Worm (Caenorhabditis elegans) whole organism, early embryonic: ENCODE data around the gene Y54G2A.15.

Source experiments
- B0310.2 ChIP-seq: sonication (generic microtip); optimal IDR thresholded peaks from 2 replicates; lab custom pipeline; 2016; ENCODE audit warnings: mild to moderate bottlenecking, missing genetic modification characterization, missing compliant biosample characterization
- F13C5.2 ChIP-seq: sonication (generic microtip); optimal IDR thresholded peaks from 2 replicates; lab custom pipeline; 2017; ENCODE audit warnings: mild to moderate bottlenecking, missing genetic modification characterization, inconsistent platforms, missing compliant biosample characterization
- aly-1 ChIP-seq: sonication (generic microtip); optimal IDR thresholded peaks from 2 replicates; lab custom pipeline; 2016; ENCODE audit warnings: missing genetic modification characterization, missing compliant biosample characterization
- ama-1 ChIP-seq: fragments of 150-350 bp; optimal IDR thresholded peaks from 2 replicates; lab custom pipeline; 2014
- ceh-13 ChIP-seq: fragments of 200-800 bp; sonication (Bioruptor generic); optimal IDR thresholded peaks from 2 replicates; lab custom pipeline; 2018; ENCODE audit warnings: mild to moderate bottlenecking, missing genetic modification characterization, missing compliant biosample characterization
- ceh-36 ChIP-seq: sonication (generic microtip); optimal IDR thresholded peaks from 2 replicates; lab custom pipeline; 2016; ENCODE audit warnings: missing genetic modification characterization, inconsistent platforms, missing compliant biosample characterization
- ets-7 ChIP-seq: sonication (generic microtip); optimal IDR thresholded peaks from 2 replicates; lab custom pipeline; 2016; ENCODE audit warnings: missing genotype, missing genetic modification characterization, missing compliant biosample characterization
- flt-1 ChIP-seq: fragments of 200-800 bp; sonication (Bioruptor generic); IDR thresholded peaks from 2 replicates; pipeline ENCODE4 v1.3.6; 2022; ENCODE audit warnings: missing genetic modification characterization, missing compliant biosample characterization
- hmbx-1 ChIP-seq: sonication (generic microtip); optimal IDR thresholded peaks from 2 replicates; lab custom pipeline; 2016; ENCODE audit warnings: mild to moderate bottlenecking, missing genetic modification characterization, missing compliant biosample characterization
- hmg-4 ChIP-seq: fragments of 200-800 bp; sonication (Bioruptor generic); optimal IDR thresholded peaks from 2 replicates; lab custom pipeline; 2018; ENCODE audit warnings: mild to moderate bottlenecking, missing genetic modification characterization, missing compliant biosample characterization
- hnd-1 ChIP-seq: sonication (generic microtip); optimal IDR thresholded peaks from 2 replicates; lab custom pipeline; 2016; ENCODE audit warnings: missing genetic modification characterization, missing compliant biosample characterization
- pes-1 ChIP-seq: fragments of 200-800 bp; sonication (Bioruptor generic); IDR thresholded peaks from 2 replicates; pipeline ENCODE4 v1.3.6; 2022; ENCODE audit warnings: missing genetic modification reagents, missing genetic modification characterization, missing compliant biosample characterization
- scrt-1 ChIP-seq: fragments of 200-800 bp; sonication (Bioruptor generic); IDR thresholded peaks from 2 replicates; pipeline ENCODE4 v1.3.6; 2022; ENCODE audit warnings: missing genetic modification characterization, missing compliant biosample characterization
- sea-1 ChIP-seq: fragments of 200-800 bp; sonication (Bioruptor generic); conservative IDR thresholded peaks from 2 replicates; pipeline ENCODE4 v1.3.6; 2022; ENCODE audit warnings: missing genetic modification characterization, missing compliant biosample characterization
- tbx-11 ChIP-seq: fragments of 200-800 bp; sonication (Bioruptor generic); IDR thresholded peaks from 2 replicates; pipeline ENCODE4 v1.3.6; 2022; ENCODE audit warnings: missing genetic modification characterization, missing compliant biosample characterization
- tbx-37 ChIP-seq: fragments of 200-800 bp; sonication (Bioruptor generic); conservative IDR thresholded peaks from 2 replicates; pipeline ENCODE4 v1.3.6; 2022; ENCODE audit warnings: missing genetic modification reagents, missing genetic modification characterization, missing compliant biosample characterization
- tra-4 ChIP-seq: sonication (generic microtip); optimal IDR thresholded peaks from 2 replicates; lab custom pipeline; 2017; ENCODE audit warnings: missing genetic modification characterization, missing compliant biosample characterization

Y54G2A.15 gene

DNA sequence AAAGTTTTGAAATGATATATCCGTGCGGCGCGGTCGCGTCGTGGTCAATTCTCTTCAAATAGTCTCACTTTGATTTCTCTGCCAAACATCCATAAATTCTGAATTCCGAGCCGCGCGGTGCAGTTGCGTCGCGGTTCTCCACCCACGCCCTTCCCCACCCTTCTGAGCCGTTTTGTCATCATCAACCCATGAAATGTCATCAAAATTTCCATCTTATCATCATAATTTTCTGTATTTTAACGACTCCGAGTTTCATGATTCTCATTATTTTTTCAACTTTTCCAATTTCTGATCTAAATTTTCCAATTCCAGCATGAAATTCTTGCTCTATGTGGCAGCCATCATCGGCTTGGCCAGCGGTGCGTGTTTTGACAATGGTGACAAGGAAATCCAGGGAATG, 1.6 kb downstream of the Y54G2A.15 start, which contains the start of gene clec-84:
Gene clec-84, plus strand, starts transcription at position 301 of the 400 bp plus-strand sequence.
- TF ChIP-seq pes-1 (no peak), hnd-1 (tag; lab: Kevin White, UChicago) (no peak), flt-1 (GFP tag; lab: Robert Waterston, UW) (no peak), F13C5.2 (tag; lab: Kevin White, UChicago) (no peak), ceh-36 (tag; lab: Kevin White, UChicago) (no peak), tra-4 (tag; lab: Kevin White, UChicago) (no peak), ceh-13 (GFP tag; lab: Kevin White, UChicago) (no peak), scrt-1 (no peak), sea-1 (GFP tag; lab: Robert Waterston, UW) (no peak), B0310.2 (tag; lab: Kevin White, UChicago) (no peak), aly-1 (tag; lab: Kevin White, UChicago) (no peak), hmg-4 (no peak), ama-1 (no peak), ets-7 (tag; lab: Kevin White, UChicago) (no peak), tbx-37 (no peak), hmbx-1 (no peak)

DNA sequence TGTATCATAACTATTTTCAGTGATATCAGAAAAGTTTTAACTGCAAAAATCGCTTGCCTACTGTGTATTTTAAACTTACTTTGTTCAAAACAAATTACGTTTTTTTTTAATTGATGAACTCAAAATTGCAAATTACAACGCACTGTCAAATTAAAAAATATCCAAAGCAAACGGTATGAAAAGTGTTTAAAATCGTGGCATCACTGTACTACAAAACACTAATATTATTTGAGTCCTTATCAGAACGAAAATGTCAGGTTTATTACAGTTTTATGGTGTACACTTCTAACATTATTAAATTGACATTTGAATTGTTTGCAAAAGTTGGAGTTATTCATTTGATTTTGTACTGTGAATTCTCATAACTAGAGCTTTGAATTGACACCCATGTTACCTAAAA, 2.5 kb downstream of the Y54G2A.15 start, which contains the start of gene clec-83:
Gene clec-83, minus strand, starts transcription at position 213 of the 400 bp plus-strand sequence.
- TF ChIP-seq F13C5.2 (tag; lab: Kevin White, UChicago): no peak
- no peak for TF ChIP-seq hmbx-1
- TF ChIP-seq B0310.2 (tag; lab: Kevin White, UChicago): no peak
- TF ChIP-seq tbx-11 (GFP tag; lab: Robert Waterston, UW): no peak
- TF ChIP-seq flt-1 (GFP tag; lab: Robert Waterston, UW): no peak
- TF ChIP-seq scrt-1: no peak
- TF ChIP-seq tra-4 (tag; lab: Kevin White, UChicago): no peak
- TF ChIP-seq hnd-1 (tag; lab: Kevin White, UChicago): no peak
- TF ChIP-seq hmg-4: no peak
- TF ChIP-seq ceh-36 (tag; lab: Kevin White, UChicago): no peak
- no peak for TF ChIP-seq ceh-13 (GFP tag; lab: Kevin White, UChicago)
- no peak for TF ChIP-seq pes-1

DNA sequence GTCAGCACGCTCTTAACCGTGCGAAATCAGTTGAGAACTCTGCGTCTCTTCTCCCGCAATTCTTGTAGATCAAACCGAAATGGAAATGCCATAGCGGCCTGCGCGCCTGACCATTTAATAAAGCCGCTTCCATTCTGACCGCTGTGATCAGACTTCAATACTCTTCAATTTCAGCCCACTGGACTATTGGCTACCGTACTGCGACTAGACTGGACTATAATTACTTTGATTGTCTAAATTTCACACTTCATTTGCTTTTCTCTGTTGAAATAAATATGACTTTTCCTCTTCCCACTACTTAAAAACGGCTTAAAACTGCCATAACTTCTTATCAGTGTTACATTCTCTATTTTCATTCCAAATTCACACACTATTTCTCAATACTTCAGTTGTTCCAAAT, 5.5 kb downstream of the Y54G2A.15 start, which contains the start of gene Y54G2A.7:
Gene Y54G2A.7, plus strand, starts transcription at position 301 of the 400 bp plus-strand sequence.
- no peak for TF ChIP-seq sea-1 (GFP tag; lab: Robert Waterston, UW)

DNA sequence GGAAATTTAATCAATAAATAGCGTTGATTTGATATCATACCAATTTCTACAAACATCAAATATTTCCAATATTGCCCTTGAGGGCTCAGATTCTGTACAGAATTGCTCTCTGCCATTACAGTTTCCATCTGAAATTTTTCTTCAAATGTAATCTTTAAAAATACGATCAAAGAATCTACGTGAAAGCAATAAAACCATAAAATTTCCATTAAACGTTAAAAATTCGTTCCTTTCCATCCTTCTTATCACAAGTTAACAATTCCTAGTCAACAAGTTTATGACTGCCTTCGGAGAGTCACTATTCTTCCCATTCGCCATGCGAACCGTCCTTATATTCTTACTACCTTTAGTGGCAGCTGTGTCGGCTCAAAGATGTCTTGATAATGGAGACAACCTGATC, 8.4 kb downstream of the Y54G2A.15 start, which contains the start of gene clec-82:
Gene clec-82, plus strand, starts transcription at position 301 of the 400 bp plus-strand sequence.
- TF ChIP-seq hmbx-1 (no peak), scrt-1 (no peak), sea-1 (GFP tag; lab: Robert Waterston, UW) (no peak), hmg-4 (no peak), B0310.2 (tag; lab: Kevin White, UChicago) (no peak), ceh-36 (tag; lab: Kevin White, UChicago) (no peak), ceh-13 (GFP tag; lab: Kevin White, UChicago) (no peak), pes-1 (no peak), ama-1 (no peak), F13C5.2 (tag; lab: Kevin White, UChicago) (no peak), hnd-1 (tag; lab: Kevin White, UChicago) (no peak), ets-7 (tag; lab: Kevin White, UChicago) (no peak), aly-1 (tag; lab: Kevin White, UChicago) (no peak), flt-1 (GFP tag; lab: Robert Waterston, UW) (no peak), tbx-11 (GFP tag; lab: Robert Waterston, UW) (no peak), tbx-37 (no peak), tra-4 (tag; lab: Kevin White, UChicago) (no peak)

DNA sequence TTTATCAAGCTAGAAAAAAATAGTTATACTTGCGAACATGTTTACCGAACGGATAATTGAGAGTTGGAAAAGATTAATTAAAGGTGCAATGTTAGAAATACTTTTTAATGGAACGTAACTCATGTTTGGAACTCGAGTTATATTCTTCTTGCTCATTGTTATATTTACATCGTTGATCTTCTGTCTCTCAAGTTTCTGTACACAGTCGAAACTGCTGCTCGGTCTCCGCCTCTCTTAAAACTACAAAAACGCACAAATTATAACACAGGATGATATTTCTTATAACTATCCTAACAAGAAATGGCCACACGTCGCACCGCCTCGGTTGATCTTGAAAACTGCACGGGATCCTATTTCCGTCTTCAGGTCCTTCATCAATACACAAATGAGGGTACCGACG, 9.3 kb downstream of the Y54G2A.15 start, which contains the start of gene pudl-2:
Gene pudl-2, plus strand, starts transcription at position 301 of the 400 bp plus-strand sequence.
- TF ChIP-seq ets-7 (tag; lab: Kevin White, UChicago) (no peak), aly-1 (tag; lab: Kevin White, UChicago) (no peak), pes-1 (no peak), B0310.2 (tag; lab: Kevin White, UChicago) (no peak), tbx-37 (no peak), F13C5.2 (tag; lab: Kevin White, UChicago) (no peak), hmg-4 (no peak), flt-1 (GFP tag; lab: Robert Waterston, UW) (no peak), ceh-13 (GFP tag; lab: Kevin White, UChicago) (no peak), hmbx-1 (no peak), tra-4 (tag; lab: Kevin White, UChicago) (no peak), scrt-1 (no peak), sea-1 (GFP tag; lab: Robert Waterston, UW) (no peak)

DNA sequence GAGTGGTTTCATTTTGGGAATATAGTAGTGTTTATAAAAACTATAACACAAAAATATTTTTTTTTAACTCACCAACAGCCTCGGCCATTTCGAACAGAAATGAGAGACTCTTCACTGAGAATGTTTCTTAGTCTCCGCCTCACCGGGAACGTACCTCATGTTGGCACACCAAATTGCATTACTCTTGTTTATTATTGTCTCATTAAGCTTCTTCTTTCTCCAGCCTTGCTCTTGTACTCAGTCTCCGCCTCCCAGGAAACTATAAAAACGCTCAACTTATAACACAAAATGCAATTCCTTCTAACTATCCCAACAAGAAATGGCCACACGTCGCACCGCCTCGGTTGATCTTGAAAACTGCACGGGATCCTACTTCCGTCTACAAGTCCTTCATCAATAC, 11.2 kb downstream of the Y54G2A.15 start, which contains the start of the genes Y54G2A.48 and pudl-1:
Gene Y54G2A.48, minus strand, starts transcription at position 101 of the 400 bp plus-strand sequence.
Gene pudl-1, plus strand, starts transcription at position 320 of the 400 bp plus-strand sequence.
- TF ChIP-seq hmg-4 (no peak), sea-1 (GFP tag; lab: Robert Waterston, UW) (no peak), hnd-1 (tag; lab: Kevin White, UChicago) (no peak), tbx-11 (GFP tag; lab: Robert Waterston, UW) (no peak), ceh-36 (tag; lab: Kevin White, UChicago) (no peak), B0310.2 (tag; lab: Kevin White, UChicago) (no peak), pes-1 (no peak), F13C5.2 (tag; lab: Kevin White, UChicago) (no peak)

DNA sequence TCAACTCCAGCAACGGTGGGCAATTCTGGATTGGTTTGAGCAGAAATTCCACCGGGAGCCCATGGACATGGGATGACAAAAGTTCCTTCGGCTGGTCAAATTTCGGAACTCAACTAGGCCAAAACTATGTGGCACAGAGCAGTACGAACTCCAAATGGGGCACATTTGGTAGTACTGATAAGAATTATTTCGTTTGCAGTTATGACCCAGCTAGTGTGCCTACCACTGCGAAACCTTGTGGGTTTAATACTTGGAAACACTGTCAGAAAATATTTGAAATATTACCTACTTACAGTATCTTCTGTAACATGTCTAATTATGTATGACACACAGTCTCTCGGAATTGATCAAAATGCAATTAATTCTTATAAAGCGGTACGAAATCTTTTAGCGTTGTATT, 17.4 kb downstream of the Y54G2A.15 start:
- TF ChIP-seq pes-1 (no peak), ceh-36 (tag; lab: Kevin White, UChicago) (no peak), hmbx-1 (no peak)
